Fruit fly (Drosophila melanogaster): ENCODE data around the gene CG4022.
A peak's percentile ranks its signal among the peaks of the same experiment; 100 is the strongest.

Gene CG4022

dm6 chr3L:9422636-9423419, 12.2 kb upstream of the CG4022 start, which contains the start of gene aay:
TSS of gene aay (plus strand) at chr3L:9423253.
- TF ChIP-seq phol (tag; optimal IDR thresholded peaks at IDR 0.05) = peak; percentile 99
- TF ChIP-seq CG16813 (GFP tag; IDR thresholded peaks at IDR 0.05; ENCODE audit: partially characterized antibody) = no peak
- TF ChIP-seq crol (GFP tag; IDR thresholded peaks at IDR 0.05) = peak; percentile 79
- TF ChIP-seq D (optimal IDR thresholded peaks at IDR 0.05) = no peak
- peak; percentile 99 for TF ChIP-seq D (GFP tag; optimal IDR thresholded peaks at IDR 0.05)
- TF ChIP-seq CTCF (GFP tag; optimal IDR thresholded peaks at IDR 0.05) = peak; percentile 73
- TF ChIP-seq vvl (GFP tag; IDR thresholded peaks at IDR 0.05) = peak; percentile 99
- TF ChIP-seq CG12744 (GFP tag; optimal IDR thresholded peaks at IDR 0.05) = peak; percentile 98
- TF ChIP-seq CG9817 (tag; optimal IDR thresholded peaks at IDR 0.05) = peak; percentile 98
- TF ChIP-seq jumu (GFP tag; optimal IDR thresholded peaks at IDR 0.05) = peak; percentile 96
- peak; percentile 98 for TF ChIP-seq CG1647 (GFP tag; optimal IDR thresholded peaks at IDR 0.05)
- TF ChIP-seq Adf1 (GFP tag; IDR thresholded peaks at IDR 0.05) = peak; percentile 87
- peak; percentile 84 for TF ChIP-seq cg (GFP tag; optimal IDR thresholded peaks at IDR 0.05)
- TF ChIP-seq CG11504 (tag; optimal IDR thresholded peaks at IDR 0.05) = peak; percentile 98
- no peak for TF ChIP-seq Opbp (GFP tag; IDR thresholded peaks at IDR 0.05; ENCODE audit: partially characterized antibody)
- no peak for TF ChIP-seq sna (GFP tag; IDR thresholded peaks at IDR 0.05; ENCODE audit: partially characterized antibody)
- peak; percentile 93 for TF ChIP-seq CG5180 (GFP tag; optimal IDR thresholded peaks at IDR 0.05)
- TF ChIP-seq corto (GFP tag; optimal IDR thresholded peaks at IDR 0.05) = peak; percentile 97
- TF ChIP-seq CG43689 (GFP tag; IDR thresholded peaks at IDR 0.05) = peak; percentile 90
- peak; percentile 99 for TF ChIP-seq Hmr (GFP tag; optimal IDR thresholded peaks at IDR 0.05)
- TF ChIP-seq CG13775 (GFP tag; optimal IDR thresholded peaks at IDR 0.05) = peak; percentile 99
- TF ChIP-seq CG11723 (GFP tag; optimal IDR thresholded peaks at IDR 0.05) = peak; percentile 97
- peak; percentile 88 for TF ChIP-seq z (GFP tag; IDR thresholded peaks at IDR 0.05)
- TF ChIP-seq amos (GFP tag; IDR thresholded peaks at IDR 0.05; ENCODE audit: partially characterized antibody) = no peak
- TF ChIP-seq MBD-R2 (GFP tag; IDR thresholded peaks at IDR 0.05) = peak; percentile 94
- peak; percentile 98 for TF ChIP-seq CG4404 (GFP tag; IDR thresholded peaks at IDR 0.05)
- TF ChIP-seq H15 (GFP tag; IDR thresholded peaks at IDR 0.05) = peak; percentile 97
- TF ChIP-seq sisA (GFP tag; IDR thresholded peaks at IDR 0.05) = peak; percentile 98
- peak; percentile 86 for TF ChIP-seq Myb (GFP tag; optimal IDR thresholded peaks at IDR 0.05)
- peak; percentile 95 for TF ChIP-seq CG8944 (GFP tag; optimal IDR thresholded peaks at IDR 0.05)
- peak; percentile 99 for TF ChIP-seq CrebB (tag; optimal IDR thresholded peaks at IDR 0.05)
- TF ChIP-seq HLH54F (GFP tag; optimal IDR thresholded peaks at IDR 0.05) = peak; percentile 98
- TF ChIP-seq maf-S (GFP tag; optimal IDR thresholded peaks at IDR 0.05) = peak; percentile 95
- TF ChIP-seq trem (tag; optimal IDR thresholded peaks at IDR 0.05) = peak; percentile 97
- peak; percentile 95 for TF ChIP-seq CG10565 (GFP tag; optimal IDR thresholded peaks at IDR 0.05)
- TF ChIP-seq CG17328 (GFP tag; IDR thresholded peaks at IDR 0.05) = peak; percentile 99
- TF ChIP-seq Ets97D (GFP tag; optimal IDR thresholded peaks at IDR 0.05) = peak; percentile 95
- TF ChIP-seq CHES-1-like (GFP tag; optimal IDR thresholded peaks at IDR 0.05) = peak; percentile 97
- peak; percentile 96 for TF ChIP-seq gsb (GFP tag; IDR thresholded peaks at IDR 0.05)
- TF ChIP-seq CG7928 (GFP tag; optimal IDR thresholded peaks at IDR 0.05) = peak; percentile 82
- peak; percentile 42; the same call in 1 of the 2 replicates for TF ChIP-seq Dip2 (GFP tag; IDR thresholded peaks at IDR 0.05)
- TF ChIP-seq ranshi (GFP tag; IDR thresholded peaks at IDR 0.05) = peak; percentile 98
- TF ChIP-seq gcm (GFP tag; optimal IDR thresholded peaks at IDR 0.05) = peak; percentile 100
- TF ChIP-seq CG16863 (GFP tag; optimal IDR thresholded peaks at IDR 0.05) = peak; percentile 97
- TF ChIP-seq fu2 (GFP tag; optimal IDR thresholded peaks at IDR 0.05) = peak; percentile 96
- TF ChIP-seq lilli (GFP tag; optimal IDR thresholded peaks at IDR 0.05) = peak; percentile 99
- TF ChIP-seq CG10979 (tag; optimal IDR thresholded peaks at IDR 0.05) = peak; percentile 99
- peak; percentile 99 for TF ChIP-seq ci (GFP tag; IDR thresholded peaks at IDR 0.05)
- TF ChIP-seq gcm2 (GFP tag; optimal IDR thresholded peaks at IDR 0.05) = peak; percentile 97
- TF ChIP-seq Rfx (GFP tag; IDR thresholded peaks at IDR 0.05) = peak; percentile 99

Data from whole organism, embryonic.